Fruit fly (Drosophila melanogaster): ENCODE data around the gene Dnah3.

The Dnah3 gene

DNA sequence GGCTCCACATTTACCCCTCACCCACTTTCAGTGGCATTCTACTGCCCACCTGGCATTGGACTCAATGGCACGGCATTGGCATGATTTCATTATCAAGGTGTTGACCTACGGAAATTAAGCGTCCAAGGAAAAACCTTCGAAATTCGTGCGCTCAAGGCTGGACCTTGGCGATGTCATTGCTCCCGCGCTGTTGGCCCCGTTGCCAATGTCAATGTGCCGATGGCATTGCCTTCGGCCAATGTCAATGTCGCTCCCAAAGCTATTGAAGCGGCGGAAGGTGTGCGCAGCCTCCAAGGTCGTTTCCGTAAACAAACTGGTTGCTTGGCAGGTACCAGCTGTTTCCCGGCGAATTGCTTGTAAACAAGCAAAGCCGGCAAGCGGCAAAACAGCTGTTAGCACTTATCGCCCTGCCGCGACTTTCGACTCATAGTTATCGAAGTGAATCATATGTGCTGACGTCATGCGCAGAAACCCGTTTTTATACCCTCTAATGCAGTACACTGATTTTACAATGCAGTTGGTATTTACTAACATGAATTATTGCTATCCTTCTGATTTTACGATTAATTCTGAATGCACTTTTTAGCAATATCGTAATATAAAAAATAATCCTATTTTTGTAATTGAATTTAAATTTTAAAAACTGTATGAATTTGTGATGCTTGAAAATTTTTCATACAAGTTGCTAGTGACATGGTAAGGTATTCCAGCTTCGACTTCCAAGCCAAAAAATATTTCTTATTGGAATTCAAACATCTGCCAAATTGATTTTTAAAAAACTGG, 36.5 kb upstream of the Dnah3 start (continued):
- no peak for TF ChIP-seq pita (GFP tag; optimal IDR thresholded peaks at IDR 0.05)
- TF ChIP-seq grau (tag; optimal IDR thresholded peaks at IDR 0.05), result peak; percentile 95
- peak; percentile 93 for TF ChIP-seq CG11085 (GFP tag; IDR thresholded peaks at IDR 0.05)
- TF ChIP-seq cg (GFP tag; optimal IDR thresholded peaks at IDR 0.05), result no peak
- TF ChIP-seq CG17612 (GFP tag; IDR thresholded peaks at IDR 0.05), result peak; percentile 95
- peak; percentile 78 for TF ChIP-seq Side (GFP tag; optimal IDR thresholded peaks at IDR 0.05)
- peak; percentile 83 for TF ChIP-seq ac (GFP tag; optimal IDR thresholded peaks at IDR 0.05)
- TF ChIP-seq gsb (GFP tag; IDR thresholded peaks at IDR 0.05), result peak; percentile 94
- TF ChIP-seq CG17802 (tag; optimal IDR thresholded peaks at IDR 0.05), result peak; percentile 51
- TF ChIP-seq CG6791 (GFP tag; IDR thresholded peaks at IDR 0.05; ENCODE audit: partially characterized antibody), result peak; percentile 48; the same call in 1 of the 3 replicates
- TF ChIP-seq CG1832 (GFP tag; optimal IDR thresholded peaks at IDR 0.05), result no peak
- peak; percentile 86 for TF ChIP-seq vfl (GFP tag; optimal IDR thresholded peaks at IDR 0.05)
- TF ChIP-seq GATAe (GFP tag; conservative IDR thresholded peaks at IDR 0.05), result peak; percentile 89
- TF ChIP-seq ind (GFP tag; optimal IDR thresholded peaks at IDR 0.05), result peak; percentile 96
- TF ChIP-seq Sin3A (optimal IDR thresholded peaks at IDR 0.05), result no peak
- TF ChIP-seq CG6765 (GFP tag; optimal IDR thresholded peaks at IDR 0.05), result peak; percentile 93
- peak; percentile 96 for TF ChIP-seq esg (GFP tag; conservative IDR thresholded peaks at IDR 0.05)
- TF ChIP-seq pros (GFP tag; optimal IDR thresholded peaks at IDR 0.05), result peak; percentile 25
- TF ChIP-seq ab (GFP tag; optimal IDR thresholded peaks at IDR 0.05), result peak; percentile 77
- peak; percentile 94 for TF ChIP-seq CG18476 (GFP tag; optimal IDR thresholded peaks at IDR 0.05)
- TF ChIP-seq CG4328 (GFP tag; optimal IDR thresholded peaks at IDR 0.05), result peak; percentile 87
- no peak for TF ChIP-seq CG17912 (GFP tag; optimal IDR thresholded peaks at IDR 0.05)
- no peak for TF ChIP-seq CG8478 (optimal IDR thresholded peaks at IDR 0.05)
- peak; percentile 89 for TF ChIP-seq CG1233 (GFP tag; optimal IDR thresholded peaks at IDR 0.05)
- peak; percentile 92 for TF ChIP-seq CG12744 (GFP tag; optimal IDR thresholded peaks at IDR 0.05)
- no peak for TF ChIP-seq yki (optimal IDR thresholded peaks at IDR 0.05)
- TF ChIP-seq Deaf1 (tag; optimal IDR thresholded peaks at IDR 0.05), result peak; percentile 79
- TF ChIP-seq CG11247 (GFP tag; IDR thresholded peaks at IDR 0.05), result peak; percentile 94
- peak; percentile 98 for TF ChIP-seq CG14441 (GFP tag; IDR thresholded peaks at IDR 0.05)
- peak; percentile 88 for TF ChIP-seq D19B (GFP tag; optimal IDR thresholded peaks at IDR 0.05)
- peak; percentile 95 for TF ChIP-seq Nf-YA (GFP tag; IDR thresholded peaks at IDR 0.05)
- peak; percentile 97 for TF ChIP-seq CG8924 (tag; optimal IDR thresholded peaks at IDR 0.05)
- TF ChIP-seq CG12071 (GFP tag; optimal IDR thresholded peaks at IDR 0.05), result peak; percentile 92
- peak; percentile 97 for TF ChIP-seq CG12659 (GFP tag; optimal IDR thresholded peaks at IDR 0.05)
- peak; percentile 97 for TF ChIP-seq CG2678 (tag; optimal IDR thresholded peaks at IDR 0.05)
- TF ChIP-seq unpg (GFP tag; optimal IDR thresholded peaks at IDR 0.05), result peak; percentile 96
- peak; percentile 95 for TF ChIP-seq CG13424 (tag; optimal IDR thresholded peaks at IDR 0.05)
- peak; percentile 83 for TF ChIP-seq dan (GFP tag; IDR thresholded peaks at IDR 0.05)
- peak; percentile 96 for TF ChIP-seq CG18599 (GFP tag; optimal IDR thresholded peaks at IDR 0.05)
- peak; percentile 93 for TF ChIP-seq tap (tag; optimal IDR thresholded peaks at IDR 0.05)
- peak; percentile 77 for TF ChIP-seq Nf-YC (tag; optimal IDR thresholded peaks at IDR 0.05)
- peak; percentile 98 for TF ChIP-seq CG11456 (GFP tag; IDR thresholded peaks at IDR 0.05)
- peak; percentile 96 for TF ChIP-seq CG15269 (tag; optimal IDR thresholded peaks at IDR 0.05)
- TF ChIP-seq CG11723 (GFP tag; optimal IDR thresholded peaks at IDR 0.05), result peak; percentile 88
- TF ChIP-seq MTF-1 (GFP tag; optimal IDR thresholded peaks at IDR 0.05; ENCODE audit: borderline replicate concordance), result peak; percentile 77
- TF ChIP-seq CG32532 (GFP tag; IDR thresholded peaks at IDR 0.05), result peak; percentile 98
- TF ChIP-seq CG6683 (GFP tag; optimal IDR thresholded peaks at IDR 0.05), result peak; percentile 91
- TF ChIP-seq slou (GFP tag; optimal IDR thresholded peaks at IDR 0.05), result peak; percentile 90
- peak; percentile 95 for TF ChIP-seq Drgx (GFP tag; IDR thresholded peaks at IDR 0.05)
- TF ChIP-seq CG10321 (GFP tag; IDR thresholded peaks at IDR 0.05), result peak; percentile 82

All from whole organism, embryonic.